Worm (Caenorhabditis elegans) whole organism, young adult: Measurements from ENCODE around the gene lgc-15.

Experiments
- C17E4.6 ChIP-seq: fragments of 200-800 bp; sonication (Bioruptor generic); IDR thresholded peaks from 2 replicates; pipeline ENCODE4 v1.3.6; 2022; ENCODE audit warnings: missing genetic modification reagents, missing genetic modification characterization, missing compliant biosample characterization
- D2030.7 ChIP-seq: fragments of 200-800 bp; sonication (Bioruptor generic); IDR thresholded peaks from 2 replicates; pipeline ENCODE4 v1.3.6; 2022; ENCODE audit warnings: missing genetic modification reagents, missing genetic modification characterization, missing compliant biosample characterization
- F33H1.4 ChIP-seq: fragments of 200-800 bp; sonication (Bioruptor generic); IDR thresholded peaks from 2 replicates; pipeline ENCODE4 v1.3.6; 2022; ENCODE audit warnings: missing genetic modification reagents, missing genetic modification characterization, missing compliant biosample characterization
- F39B2.1 ChIP-seq: fragments of 200-800 bp; sonication (Bioruptor generic); IDR thresholded peaks from 2 replicates; pipeline ENCODE4 v1.3.6; 2022; ENCODE audit warnings: missing genetic modification reagents, missing genetic modification characterization, missing compliant biosample characterization
- F49E8.2 ChIP-seq: sonication (generic microtip); optimal IDR thresholded peaks from 3 replicates; lab custom pipeline; 2017; ENCODE audit warnings: missing genetic modification characterization, mild to moderate bottlenecking, missing compliant biosample characterization, antibody characterized with exemption, moderate library complexity; ENCODE audit not compliant: insufficient read depth
- F57A8.1 ChIP-seq: fragments of 200-800 bp; sonication (Bioruptor generic); optimal IDR thresholded peaks from 2 replicates; lab custom pipeline; 2018; ENCODE audit warnings: mild to moderate bottlenecking, missing genetic modification characterization, moderate library complexity, missing compliant biosample characterization
- K11D2.4 ChIP-seq: fragments of 200-800 bp; sonication (Bioruptor generic); IDR thresholded peaks from 2 replicates; pipeline ENCODE4 v1.3.6; 2022; ENCODE audit warnings: missing genetic modification reagents, missing genetic modification characterization, missing compliant biosample characterization
- K12H6.12 ChIP-seq: fragments of 200-800 bp; sonication (Bioruptor generic); optimal IDR thresholded peaks from 2 replicates; lab custom pipeline; 2018; ENCODE audit warnings: mild to moderate bottlenecking, missing genetic modification characterization, missing compliant biosample characterization
- T07F8.4 ChIP-seq: sonication (generic microtip); optimal IDR thresholded peaks from 2 replicates; lab custom pipeline; 2016; ENCODE audit warnings: mild to moderate bottlenecking, missing genetic modification characterization, moderate library complexity, missing compliant biosample characterization
- T26A5.8 ChIP-seq: sonication (generic microtip); optimal IDR thresholded peaks from 2 replicates; lab custom pipeline; 2016; ENCODE audit warnings: missing genetic modification characterization, missing compliant biosample characterization
- Y53F4B.3 ChIP-seq: fragments of 200-800 bp; sonication (Bioruptor generic); IDR thresholded peaks from 2 replicates; pipeline ENCODE4 v1.3.6; 2022; ENCODE audit warnings: missing genetic modification reagents, missing genetic modification characterization, missing compliant biosample characterization
- akir-1 ChIP-seq: fragments of 200-800 bp; sonication (Bioruptor generic); optimal IDR thresholded peaks from 2 replicates; lab custom pipeline; 2018; ENCODE audit warnings: mild to moderate bottlenecking, missing genetic modification characterization, moderate library complexity, missing compliant biosample characterization
- ama-1 ChIP-seq, 3 experiments: fragments of 150-350 bp in 1 of 3; sonication (generic microtip) in 2 of 3; optimal IDR thresholded peaks; 2 replicates each; lab custom pipeline; 2014 to 2018; ENCODE audit warnings: missing biosample characterization in 2 of 3, missing genetic modification characterization in 2 of 3, missing genetic modification reagents in 2 of 3
- atf-7 ChIP-seq: sonication (generic microtip); optimal IDR thresholded peaks from 2 replicates; lab custom pipeline; 2017; ENCODE audit warnings: mild to moderate bottlenecking, missing genetic modification characterization, missing compliant biosample characterization
- attf-5 ChIP-seq: fragments of 200-800 bp; sonication (Bioruptor generic); optimal IDR thresholded peaks from 2 replicates; lab custom pipeline; 2018; ENCODE audit warnings: mild to moderate bottlenecking, missing genetic modification characterization, missing compliant biosample characterization
- bed-2 ChIP-seq: fragments of 200-800 bp; sonication (Bioruptor generic); IDR thresholded peaks from 2 replicates; pipeline ENCODE4 v1.3.6; 2022; ENCODE audit warnings: missing genetic modification reagents, missing genetic modification characterization, missing compliant biosample characterization
- ceh-100 ChIP-seq: fragments of 200-800 bp; sonication (Bioruptor generic); IDR thresholded peaks from 2 replicates; pipeline ENCODE4 v1.3.6; 2022; ENCODE audit warnings: missing genetic modification reagents, missing genetic modification characterization, missing compliant biosample characterization
- ceh-40 ChIP-seq: fragments of 200-800 bp; sonication (Bioruptor generic); IDR thresholded peaks from 2 replicates; pipeline ENCODE4 v1.3.6; 2022; ENCODE audit warnings: missing genetic modification characterization, missing compliant biosample characterization
- ceh-91 ChIP-seq: fragments of 200-800 bp; sonication (Bioruptor generic); IDR thresholded peaks from 2 replicates; pipeline ENCODE4 v1.3.6; 2022; ENCODE audit warnings: missing genetic modification reagents, missing genetic modification characterization, missing compliant biosample characterization
- die-1 ChIP-seq: sonication (generic microtip); optimal IDR thresholded peaks from 2 replicates; lab custom pipeline; 2016; ENCODE audit warnings: missing genotype, mild to moderate bottlenecking, missing genetic modification characterization, missing compliant biosample characterization
- dpff-1 ChIP-seq: sonication (generic microtip); optimal IDR thresholded peaks from 2 replicates; lab custom pipeline; 2017; ENCODE audit warnings: mild to moderate bottlenecking, missing genetic modification characterization, missing compliant biosample characterization
- egl-44 ChIP-seq: fragments of 200-800 bp; sonication (Bioruptor generic); IDR thresholded peaks from 2 replicates; pipeline ENCODE4 v1.3.6; 2022; ENCODE audit warnings: missing genetic modification reagents, missing genetic modification characterization, missing compliant biosample characterization
- ekl-4 ChIP-seq: fragments of 200-800 bp; sonication (Bioruptor generic); IDR thresholded peaks from 2 replicates; pipeline ENCODE4 v1.3.6; 2022; ENCODE audit warnings: missing genetic modification reagents, missing genetic modification characterization, missing compliant biosample characterization
- ets-4 ChIP-seq: fragments of 200-800 bp; sonication (Bioruptor generic); optimal IDR thresholded peaks from 2 replicates; lab custom pipeline; 2018; ENCODE audit warnings: mild to moderate bottlenecking, missing genetic modification characterization, missing compliant biosample characterization
- fkh-3 ChIP-seq: sonication (generic microtip); optimal IDR thresholded peaks from 2 replicates; lab custom pipeline; 2016; ENCODE audit warnings: mild to moderate bottlenecking, missing genetic modification characterization, missing compliant biosample characterization
- him-1 ChIP-seq: sonication (generic microtip); optimal IDR thresholded peaks from 2 replicates; lab custom pipeline; 2016; ENCODE audit warnings: missing genotype, missing genetic modification reagents, missing genetic modification characterization, missing compliant biosample characterization
- hlh-26 ChIP-seq: fragments of 200-800 bp; sonication (Bioruptor generic); conservative IDR thresholded peaks from 2 replicates; pipeline ENCODE4 v1.3.6; 2022; ENCODE audit warnings: missing genetic modification reagents, missing genetic modification characterization, missing compliant biosample characterization
- hmg-1.2 ChIP-seq: fragments of 200-800 bp; sonication (Bioruptor generic); IDR thresholded peaks from 2 replicates; pipeline ENCODE4 v1.3.6; 2022; ENCODE audit warnings: missing genetic modification reagents, missing genetic modification characterization, missing compliant biosample characterization
- hrde-1 ChIP-seq: sonication (generic microtip); optimal IDR thresholded peaks from 2 replicates; lab custom pipeline; 2016; ENCODE audit warnings: missing genetic modification characterization, mild to moderate bottlenecking, missing compliant biosample characterization, moderate library complexity, missing genotype, missing genetic modification reagents, borderline replicate concordance
- lin-40 ChIP-seq: sonication (generic microtip); optimal IDR thresholded peaks from 2 replicates; lab custom pipeline; 2016; ENCODE audit warnings: missing genetic modification characterization, mild to moderate bottlenecking, missing compliant biosample characterization, missing genotype, missing genetic modification reagents
- lir-1 ChIP-seq: fragments of 200-800 bp; sonication (Bioruptor generic); conservative IDR thresholded peaks from 2 replicates; pipeline ENCODE4 v1.3.6; 2022; ENCODE audit warnings: missing genetic modification reagents, missing genetic modification characterization, missing compliant biosample characterization
- lsl-1 ChIP-seq: fragments of 200-800 bp; sonication (Bioruptor generic); optimal IDR thresholded peaks from 2 replicates; lab custom pipeline; 2018; ENCODE audit warnings: mild to moderate bottlenecking, missing genetic modification characterization, moderate library complexity, missing compliant biosample characterization
- madf-3 ChIP-seq: fragments of 200-800 bp; sonication (Bioruptor generic); IDR thresholded peaks from 2 replicates; pipeline ENCODE4 v1.3.6; 2022; ENCODE audit warnings: missing genetic modification reagents, missing genetic modification characterization, missing compliant biosample characterization
- mes-4 ChIP-seq: sonication (generic microtip); optimal IDR thresholded peaks from 2 replicates; lab custom pipeline; 2016; ENCODE audit warnings: missing genotype, missing genetic modification characterization, missing compliant biosample characterization
- nhr-179 ChIP-seq: sonication (generic microtip); optimal IDR thresholded peaks from 2 replicates; lab custom pipeline; 2016; ENCODE audit warnings: mild to moderate bottlenecking, missing genetic modification characterization, missing compliant biosample characterization
- nhr-80 ChIP-seq: sonication (generic microtip); optimal IDR thresholded peaks from 2 replicates; lab custom pipeline; 2016; ENCODE audit warnings: missing genetic modification characterization, missing compliant biosample characterization
- nhr-90 ChIP-seq: sonication (generic microtip); optimal IDR thresholded peaks from 2 replicates; lab custom pipeline; 2016; ENCODE audit warnings: missing genotype, mild to moderate bottlenecking, missing genetic modification characterization, missing compliant biosample characterization
- pbrm-1 ChIP-seq: fragments of 200-800 bp; sonication (Bioruptor generic); IDR thresholded peaks from 2 replicates; pipeline ENCODE4 v1.3.6; 2022; ENCODE audit warnings: missing genetic modification reagents, missing genetic modification characterization, missing compliant biosample characterization
- unc-62 ChIP-seq: fragments of 150-350 bp; optimal IDR thresholded peaks from 2 replicates; lab custom pipeline; 2014; ENCODE audit warnings: missing biosample characterization, missing genetic modification reagents, missing genetic modification characterization
- ztf-28 ChIP-seq: fragments of 200-800 bp; sonication (Bioruptor generic); IDR thresholded peaks from 2 replicates; pipeline ENCODE4 v1.3.6; 2022; ENCODE audit warnings: missing genetic modification reagents, missing genetic modification characterization, missing compliant biosample characterization

Gene lgc-15

DNA sequence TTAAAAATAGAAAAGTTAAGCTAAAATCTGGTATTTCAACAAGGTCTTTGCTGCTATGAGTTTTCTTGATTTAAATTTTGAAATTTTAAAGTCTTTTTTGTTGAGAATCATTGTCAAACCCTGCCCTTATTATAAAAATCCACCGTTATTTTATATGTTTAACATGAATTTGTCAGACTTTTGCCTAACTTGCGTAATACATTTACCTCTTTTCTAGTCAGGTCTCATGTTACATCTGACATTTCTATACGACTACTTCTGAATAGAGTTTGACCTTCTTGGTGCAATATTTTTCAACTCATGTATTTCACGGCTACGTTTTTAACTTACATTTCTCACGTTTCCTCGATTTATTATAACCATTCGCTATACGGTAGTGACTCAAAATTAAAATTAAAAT, at the start of gene lgc-15:
TSS of gene lgc-15 (plus strand) at position 301 of the 400 bp plus-strand sequence.
- TF ChIP-seq dpff-1 (tag; lab: Kevin White, UChicago) (no peak), unc-62 (GFP tag; lab: Kevin White, UChicago) (no peak), fkh-3 (tag; lab: Kevin White, UChicago) (no peak), die-1 (tag; lab: Kevin White, UChicago) (no peak), F39B2.1 (GFP tag; lab: Robert Waterston, UW) (no peak), T07F8.4 (no peak)

ce11 chrX:12064908-12065307, 49.2 kb upstream of the lgc-15 start, which contains the start of gene lgc-23:
lgc-23 (plus strand) TSS chrX:12065208.
- TF ChIP-seq pbrm-1 (GFP tag; lab: Robert Waterston, UW) (no peak), D2030.7 (no peak), ceh-100 (GFP tag; lab: Robert Waterston, UW) (no peak), F33H1.4 (no peak), lsl-1 (no peak), nhr-179 (tag; lab: Kevin White, UChicago) (no peak), nhr-90 (no peak), F49E8.2 (tag; lab: Kevin White, UChicago) (no peak), ets-4 (GFP tag; lab: Kevin White, UChicago) (no peak), ama-1 (optimal IDR thresholded peaks at IDR 0.05; lab: Kevin White, UChicago) (no peak), ama-1 (GFP tag; optimal IDR thresholded peaks at IDR 0.05; lab: Kevin White, UChicago) (no peak), lin-40 (tag; lab: Kevin White, UChicago) (no peak), K12H6.12 (tag; lab: Kevin White, UChicago) (no peak), mes-4 (tag; lab: Kevin White, UChicago) (no peak), akir-1 (no peak), F57A8.1 (GFP tag; lab: Kevin White, UChicago) (no peak)

DNA sequence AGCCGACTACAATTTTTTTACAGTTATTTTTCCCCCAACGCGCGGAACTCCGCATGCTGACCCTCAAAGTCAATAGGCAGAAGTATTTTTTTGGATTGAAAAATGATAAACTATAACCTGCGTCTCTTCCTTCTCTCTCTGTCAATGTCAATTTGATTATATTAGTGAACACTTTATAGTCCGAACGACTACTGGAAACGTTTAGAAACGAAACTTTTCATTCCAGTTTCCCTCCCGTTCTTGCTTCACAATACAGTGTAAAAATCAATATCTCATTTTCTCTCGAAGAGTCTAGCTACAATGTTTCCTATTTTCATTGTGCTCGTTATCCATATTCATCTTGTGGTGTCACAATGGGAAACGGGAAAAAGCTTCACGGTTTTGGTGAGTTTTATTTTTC, 45.9 kb upstream of the lgc-15 start, which contains the start of gene lgc-24:
TSS of gene lgc-24 (plus strand) at position 301 of the 400 bp plus-strand sequence.
- TF ChIP-seq T26A5.8 (no peak), him-1 (tag; lab: Kevin White, UChicago) (no peak), hlh-26 (GFP tag; lab: Robert Waterston, UW) (no peak), ceh-91 (GFP tag; lab: Robert Waterston, UW) (no peak), bed-2 (GFP tag; lab: Robert Waterston, UW) (no peak)

DNA sequence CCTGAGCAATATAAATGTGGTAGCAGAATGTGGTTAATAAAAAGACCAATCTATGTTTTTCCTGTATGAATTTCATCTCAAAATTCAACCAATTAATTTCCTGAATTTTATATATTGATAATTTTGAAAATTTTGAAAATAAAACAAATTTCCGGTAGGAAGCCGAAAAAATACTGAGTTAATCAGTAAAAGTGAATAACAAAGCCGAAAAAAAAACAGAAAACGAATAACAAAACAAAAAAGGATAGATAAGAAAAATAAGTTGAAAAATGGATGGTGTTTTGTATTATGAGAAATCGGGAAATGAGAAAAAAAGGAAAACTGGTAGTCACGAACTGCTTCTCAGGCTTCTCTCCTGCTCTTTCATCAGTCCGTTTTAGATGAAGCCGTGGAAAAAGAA, 40.4 kb upstream of the lgc-15 start, which contains the start of gene tmem-145:
TSS of gene tmem-145 (minus strand) at position 101 of the 400 bp plus-strand sequence.
- no peak for TF ChIP-seq C17E4.6 (GFP tag; lab: Robert Waterston, UW)

ce11 chrX:12080581-12081162, 33.5 kb upstream of the lgc-15 start:
- TF ChIP-seq Y53F4B.3 (GFP tag; lab: Robert Waterston, UW) (no peak), hmg-1.2 (GFP tag; lab: Robert Waterston, UW) (no peak), nhr-80 (tag; lab: Kevin White, UChicago) (no peak), nhr-179 (tag; lab: Kevin White, UChicago) (no peak), ceh-40 (GFP tag; lab: Robert Waterston, UW) (no peak), K11D2.4 (GFP tag; lab: Robert Waterston, UW) (no peak), attf-5 (no peak), die-1 (tag; lab: Kevin White, UChicago) (no peak), hrde-1 (tag; lab: Kevin White, UChicago) (no peak), lir-1 (GFP tag; lab: Robert Waterston, UW) (no peak), T26A5.8 (no peak), atf-7 (tag; lab: Kevin White, UChicago) (no peak), ekl-4 (GFP tag; lab: Robert Waterston, UW) (no peak), madf-3 (GFP tag; lab: Robert Waterston, UW) (no peak), F33H1.4 (no peak), egl-44 (GFP tag; lab: Robert Waterston, UW) (no peak), akir-1 (no peak), ztf-28 (no peak)
- TF ChIP-seq, all 124 proteins: peak for 0
